Fruit fly (Drosophila melanogaster) whole organism, embryonic: ENCODE measurements around the gene CG31680.
A peak's percentile ranks its signal among the peaks of the same experiment; 100 is the strongest.

ENCODE experiments used
- Awh ChIP-seq: fragments of 200-800 bp; sonication (Bioruptor generic); IDR thresholded peaks from 2 replicates; pipeline ENCODE4, ENCODE4 v1.3.6; 2022; ENCODE audit warnings: missing biosample characterization, missing genetic modification characterization
- B-H2 ChIP-seq: fragments of 200-800 bp; sonication (Bioruptor generic); optimal IDR thresholded peaks from 2 replicates; lab custom pipeline; 2018; ENCODE audit warnings: missing biosample characterization, mild to moderate bottlenecking, missing genetic modification characterization
- CG10565 ChIP-seq: fragments of 200-800 bp; sonication (Bioruptor generic); optimal IDR thresholded peaks from 3 replicates; lab custom pipeline; 2016; ENCODE audit warnings: missing biosample characterization, mild to moderate bottlenecking, missing genetic modification characterization
- CG10654 ChIP-seq: fragments of 200-800 bp; sonication (Bioruptor generic); optimal IDR thresholded peaks from 2 replicates; lab custom pipeline; 2016; ENCODE audit warnings: missing biosample characterization, missing genetic modification characterization
- CG11085 ChIP-seq: fragments of 200-800 bp; sonication (Bioruptor generic); IDR thresholded peaks from 2 replicates; pipeline ENCODE4 v1.3.6; 2022; ENCODE audit warnings: missing biosample characterization, missing genetic modification characterization
- CG11504 ChIP-seq: fragments of 200-800 bp; sonication (Bioruptor generic); optimal IDR thresholded peaks from 3 replicates; lab custom pipeline; 2019; ENCODE audit warnings: missing biosample characterization, mild to moderate bottlenecking, missing genetic modification characterization, moderate library complexity
- CG11696 ChIP-seq: fragments of 200-800 bp; sonication (Bioruptor generic); IDR thresholded peaks from 2 replicates; pipeline ENCODE4 v1.3.6; 2022; ENCODE audit warnings: missing biosample characterization, missing genetic modification characterization
- CG12942 ChIP-seq: fragments of 200-800 bp; sonication (Bioruptor generic); optimal IDR thresholded peaks from 3 replicates; lab custom pipeline; 2016; ENCODE audit warnings: missing biosample characterization, missing genetic modification characterization
- CG13123 ChIP-seq: fragments of 200-800 bp; sonication (Bioruptor generic); optimal IDR thresholded peaks from 2 replicates; lab custom pipeline; 2016; ENCODE audit warnings: missing biosample characterization, missing genetic modification characterization
- CG13624 ChIP-seq: fragments of 200-800 bp; sonication (Bioruptor generic); optimal IDR thresholded peaks from 2 replicates; lab custom pipeline; 2016; ENCODE audit warnings: missing biosample characterization, missing genetic modification characterization
- CG14050 ChIP-seq: fragments of 200-800 bp; sonication (Bioruptor generic); IDR thresholded peaks from 3 replicates; pipeline ENCODE4 v1.3.6; 2022; ENCODE audit warnings: missing biosample characterization, missing genetic modification characterization
- CG14667 ChIP-seq: fragments of 200-800 bp; sonication (Bioruptor generic); IDR thresholded peaks from 2 replicates; pipeline ENCODE4 v1.3.6; 2022; ENCODE audit warnings: missing biosample characterization, missing genetic modification characterization
- CG15073 ChIP-seq: fragments of 200-800 bp; sonication (Bioruptor generic); optimal IDR thresholded peaks from 2 replicates; lab custom pipeline; 2016; ENCODE audit warnings: missing biosample characterization, missing genetic modification characterization
- CG15601 ChIP-seq: fragments of 200-800 bp; sonication (Bioruptor generic); optimal IDR thresholded peaks from 3 replicates; lab custom pipeline; 2019; ENCODE audit warnings: missing biosample characterization, mild to moderate bottlenecking, missing genetic modification characterization, moderate library complexity
- CG1647 ChIP-seq: fragments of 200-800 bp; sonication (Bioruptor generic); optimal IDR thresholded peaks from 3 replicates; lab custom pipeline; 2016; ENCODE audit warnings: missing biosample characterization, missing genetic modification characterization
- CG17359 ChIP-seq: fragments of 200-800 bp; sonication (Bioruptor generic); optimal IDR thresholded peaks from 3 replicates; lab custom pipeline; 2018; ENCODE audit warnings: missing biosample characterization, mild to moderate bottlenecking, missing genetic modification characterization, moderate library complexity
- CG17385 ChIP-seq: fragments of 200-800 bp; sonication (Bioruptor generic); optimal IDR thresholded peaks from 3 replicates; lab custom pipeline; 2018; ENCODE audit warnings: missing biosample characterization, mild to moderate bottlenecking, missing genetic modification characterization
- CG1792 ChIP-seq: fragments of 200-800 bp; sonication (Bioruptor generic); optimal IDR thresholded peaks from 2 replicates; lab custom pipeline; 2016; ENCODE audit warnings: missing biosample characterization, missing genetic modification characterization
- CG18262 ChIP-seq: fragments of 200-800 bp; optimal IDR thresholded peaks from 3 replicates; lab custom pipeline; 2019; ENCODE audit warnings: missing biosample characterization, mild to moderate bottlenecking, missing genetic modification characterization, moderate library complexity
- CG1832 ChIP-seq: fragments of 200-800 bp; sonication (Bioruptor generic); optimal IDR thresholded peaks from 2 replicates; lab custom pipeline; 2017; ENCODE audit warnings: missing biosample characterization, mild to moderate bottlenecking, missing genetic modification characterization, inconsistent platforms
- CG2120 ChIP-seq: fragments of 200-800 bp; sonication (Bioruptor generic); optimal IDR thresholded peaks from 3 replicates; lab custom pipeline; 2016; ENCODE audit warnings: missing biosample characterization, missing genetic modification characterization
- CG2202 ChIP-seq: fragments of 200-800 bp; sonication (Bioruptor generic); optimal IDR thresholded peaks from 2 replicates; lab custom pipeline; 2018; ENCODE audit warnings: missing biosample characterization, mild to moderate bottlenecking, missing genetic modification characterization
- CG30431 ChIP-seq: fragments of 200-800 bp; sonication (Bioruptor generic); optimal IDR thresholded peaks from 2 replicates; lab custom pipeline; 2017; ENCODE audit warnings: missing biosample characterization, missing genetic modification characterization
- CG32772 ChIP-seq: fragments of 200-800 bp; sonication (Bioruptor generic); IDR thresholded peaks from 2 replicates; pipeline ENCODE4 v1.3.6; 2022; ENCODE audit warnings: missing biosample characterization, missing genetic modification characterization
- CG4424 ChIP-seq: fragments of 200-800 bp; sonication (Bioruptor generic); optimal IDR thresholded peaks from 3 replicates; lab custom pipeline; 2016; ENCODE audit warnings: missing biosample characterization, missing genetic modification characterization
- CG4820 ChIP-seq: fragments of 200-800 bp; sonication (Bioruptor generic); optimal IDR thresholded peaks from 3 replicates; lab custom pipeline; 2016; ENCODE audit warnings: missing biosample characterization, missing genetic modification characterization
- CG5180 ChIP-seq: fragments of 200-800 bp; sonication (Bioruptor generic); optimal IDR thresholded peaks from 3 replicates; lab custom pipeline; 2017; ENCODE audit warnings: missing biosample characterization, missing genetic modification characterization, mild to moderate bottlenecking, moderate library complexity, missing genetic modification reagents
- CG6175 ChIP-seq: fragments of 200-800 bp; sonication (Bioruptor generic); IDR thresholded peaks from 3 replicates; pipeline ENCODE4 v1.3.6; 2022; ENCODE audit warnings: missing biosample characterization, missing genetic modification characterization
- CG7372 ChIP-seq: fragments of 200-800 bp; sonication (Bioruptor generic); IDR thresholded peaks from 2 replicates; pipeline ENCODE4 v1.3.6; 2022; ENCODE audit warnings: missing biosample characterization, missing genetic modification characterization
- CG9932 ChIP-seq: fragments of 200-800 bp; sonication (Bioruptor generic); IDR thresholded peaks from 2 replicates; pipeline ENCODE4 v1.3.6; 2022; ENCODE audit warnings: missing biosample characterization, missing genetic modification characterization
- D19A ChIP-seq: fragments of 200-800 bp; optimal IDR thresholded peaks from 3 replicates; lab custom pipeline; 2019; ENCODE audit warnings: missing biosample characterization, mild to moderate bottlenecking, missing genetic modification characterization, moderate library complexity
- D19B ChIP-seq: fragments of 200-800 bp; sonication (Bioruptor generic); optimal IDR thresholded peaks from 2 replicates; lab custom pipeline; 2017; ENCODE audit warnings: missing biosample characterization, mild to moderate bottlenecking, missing genetic modification characterization
- Dll ChIP-seq: fragments of 200-800 bp; sonication (Bioruptor generic); IDR thresholded peaks from 4 replicates; pipeline ENCODE4 v1.3.6; 2022; ENCODE audit warnings: missing biosample characterization, missing genetic modification characterization; ENCODE audit not compliant: partially characterized antibody
- Med ChIP-seq: fragments of 200-800 bp; sonication (Bioruptor generic); peaks from one replicate; lab custom pipeline; 2016; ENCODE audit warnings: missing biosample characterization, missing genetic modification characterization, mild to moderate bottlenecking, inconsistent platforms, moderate library complexity
- Trl ChIP-seq, 3 experiments: fragments of >200 bp in 2 of 3; fragments of 200-800 bp in 1 of 3; sonication (Bioruptor generic) in 1 of 3; optimal IDR thresholded peaks; 2 replicates in 1 of 3; 3 replicates in 2 of 3; lab custom pipeline; 2016 to 2017; ENCODE audit warnings: missing biosample characterization in 1 of 3, missing genetic modification characterization in 1 of 3
- gsb ChIP-seq: fragments of 200-800 bp; sonication (Bioruptor generic); IDR thresholded peaks from 2 replicates; pipeline ENCODE4 v1.3.6; 2022; ENCODE audit warnings: missing biosample characterization, missing genetic modification characterization
- jigr1 ChIP-seq: fragments of 200-800 bp; sonication (Bioruptor generic); IDR thresholded peaks from 3 replicates; pipeline ENCODE4 v1.3.6; 2022; ENCODE audit warnings: missing biosample characterization, missing genetic modification characterization
- kah ChIP-seq: fragments of 200-800 bp; sonication (Bioruptor generic); optimal IDR thresholded peaks from 2 replicates; lab custom pipeline; 2018; ENCODE audit warnings: missing biosample characterization, mild to moderate bottlenecking, missing genetic modification characterization
- ken ChIP-seq: fragments of 200-800 bp; sonication (Bioruptor generic); IDR thresholded peaks from 3 replicates; pipeline ENCODE4 v1.3.6; 2022; ENCODE audit warnings: missing biosample characterization, missing genetic modification characterization
- lab ChIP-seq: fragments of 200-800 bp; sonication (Bioruptor generic); optimal IDR thresholded peaks from 3 replicates; lab custom pipeline; 2017; ENCODE audit warnings: missing biosample characterization, missing genetic modification characterization, mild to moderate bottlenecking, moderate library complexity, missing genetic modification reagents
- pb ChIP-seq: fragments of 200-800 bp; sonication (Bioruptor generic); optimal IDR thresholded peaks from 3 replicates; lab custom pipeline; 2016; ENCODE audit warnings: missing biosample characterization, missing genetic modification characterization
- pita ChIP-seq: fragments of 200-800 bp; sonication (Bioruptor generic); optimal IDR thresholded peaks from 2 replicates; lab custom pipeline; 2017; ENCODE audit warnings: missing biosample characterization, mild to moderate bottlenecking, missing genetic modification characterization
- pzg ChIP-seq: fragments of 200-800 bp; sonication (Bioruptor generic); optimal IDR thresholded peaks from 3 replicates; lab custom pipeline; 2018; ENCODE audit warnings: missing biosample characterization, mild to moderate bottlenecking, missing genetic modification characterization, moderate library complexity
- sd ChIP-seq: fragments of 200-800 bp; sonication (Bioruptor generic); optimal IDR thresholded peaks from 3 replicates; lab custom pipeline; 2018; ENCODE audit warnings: missing biosample characterization, mild to moderate bottlenecking, missing genetic modification characterization, moderate library complexity
- seq ChIP-seq: fragments of 200-800 bp; sonication (Bioruptor generic); IDR thresholded peaks from 2 replicates; pipeline ENCODE4 v1.3.6; 2022; ENCODE audit warnings: missing biosample characterization, missing genetic modification characterization
- shn ChIP-seq: fragments of 200-800 bp; sonication (Bioruptor generic); optimal IDR thresholded peaks from 3 replicates; lab custom pipeline; 2016; ENCODE audit warnings: missing biosample characterization, missing genetic modification characterization
- sim ChIP-seq: fragments of 200-800 bp; sonication (Bioruptor generic); IDR thresholded peaks from 2 replicates; pipeline ENCODE4 v1.3.6; 2022; ENCODE audit warnings: missing biosample characterization, missing genetic modification characterization
- sna ChIP-seq: fragments of 200-800 bp; sonication (Bioruptor generic); IDR thresholded peaks from 2 replicates; pipeline ENCODE4 v1.3.6; 2022; ENCODE audit warnings: missing biosample characterization, missing genetic modification characterization; ENCODE audit not compliant: partially characterized antibody
- tna ChIP-seq: fragments of 200-800 bp; sonication (Bioruptor generic); IDR thresholded peaks from 2 replicates; pipeline ENCODE4 v1.3.6; 2022; ENCODE audit warnings: missing biosample characterization, missing genetic modification characterization; ENCODE audit not compliant: partially characterized antibody
- wdn ChIP-seq: fragments of 200-800 bp; sonication (Bioruptor generic); IDR thresholded peaks from 2 replicates; pipeline ENCODE4 v1.3.6; 2022; ENCODE audit warnings: missing biosample characterization, missing genetic modification characterization
- zf30C ChIP-seq: fragments of 200-800 bp; sonication (Bioruptor generic); optimal IDR thresholded peaks from 3 replicates; lab custom pipeline; 2018; ENCODE audit warnings: missing biosample characterization, mild to moderate bottlenecking, missing genetic modification characterization

CG31680 gene

DNA sequence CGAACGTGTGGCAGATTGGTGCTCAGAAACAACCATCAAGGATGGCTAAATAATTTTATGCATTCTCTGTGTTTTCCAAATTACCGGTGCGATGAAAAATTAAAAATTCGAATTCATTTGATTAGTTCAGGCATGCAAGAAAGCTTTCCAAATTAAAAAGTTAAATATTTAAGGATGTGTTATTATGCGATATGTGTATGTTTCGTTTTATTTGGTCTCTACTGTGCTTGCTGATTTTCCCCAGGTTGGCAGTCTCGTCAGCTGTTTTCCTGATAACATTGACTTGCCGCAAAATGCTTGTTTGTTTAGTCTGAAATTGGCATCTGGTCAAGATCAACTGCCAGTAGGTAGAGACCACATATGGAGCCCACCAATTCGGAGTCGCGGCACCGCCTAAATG lies 10.0 kb downstream of the CG31680 start, which contains the start of gene CG2611:
CG2611 (plus strand) TSS at position 299 of the 400 bp plus-strand sequence.
- TF ChIP-seq CG14667 (GFP tag; lab: Robert Waterston, UW), result no peak
- peak; percentile 48 for TF ChIP-seq CG4424 (GFP tag; lab: Kevin White, UChicago)
- TF ChIP-seq CG12942 (GFP tag; lab: Kevin White, UChicago), result peak; percentile 50
- TF ChIP-seq CG2120 (GFP tag; lab: Kevin White, UChicago), result peak; percentile 68
- peak; percentile 45 for TF ChIP-seq CG18262 (tag; lab: Kevin White, UChicago)
- TF ChIP-seq CG9932, result peak; percentile 73
- no peak for TF ChIP-seq CG2202 (tag; lab: Kevin White, UChicago)
- TF ChIP-seq sim (GFP tag; lab: Robert Waterston, UW), result no peak
- TF ChIP-seq jigr1 (GFP tag; lab: Robert Waterston, UW), result no peak
- TF ChIP-seq CG11504, result no peak
- no peak for TF ChIP-seq seq (GFP tag; lab: Robert Waterston, UW)
- peak; percentile 30 for TF ChIP-seq CG17385 (GFP tag; lab: Kevin White, UChicago)
- no peak for TF ChIP-seq lab (GFP tag; lab: Kevin White, UChicago)
- TF ChIP-seq Trl (optimal IDR thresholded peaks at IDR 0.05; lab: Kevin White, UChicago), result no peak
- TF ChIP-seq Trl (GFP tag; optimal IDR thresholded peaks at IDR 0.05; lab: Kevin White, UChicago), result peak; percentile 71
- TF ChIP-seq B-H2, result peak; percentile 25
- no peak for TF ChIP-seq tna (GFP tag; lab: Robert Waterston, UW)
- peak; percentile 37 for TF ChIP-seq CG4820 (GFP tag; lab: Kevin White, UChicago)
- no peak for TF ChIP-seq CG15601 (tag; lab: Kevin White, UChicago)
- TF ChIP-seq CG14050 (GFP tag; lab: Robert Waterston, UW), result peak; percentile 51; the same call in 2 of the 3 replicates
- peak; percentile 77 for TF ChIP-seq Med (GFP tag; lab: Kevin White, UChicago)
- no peak for TF ChIP-seq CG15073 (GFP tag; lab: Kevin White, UChicago)
- TF ChIP-seq zf30C (GFP tag; lab: Kevin White, UChicago), result no peak
- TF ChIP-seq ken (GFP tag; lab: Robert Waterston, UW), result 0 out of 3 replicates have a peak, but pooled peaks have one; percentile 38
- no peak for TF ChIP-seq sna (GFP tag; lab: Robert Waterston, UW)
- TF ChIP-seq pita (GFP tag; lab: Kevin White, UChicago), result no peak
- peak; percentile 44 for TF ChIP-seq CG10654
- no peak for TF ChIP-seq CG1792 (GFP tag; lab: Kevin White, UChicago)
- no peak for TF ChIP-seq D19B (GFP tag; lab: Kevin White, UChicago)
- TF ChIP-seq CG10565 (GFP tag; lab: Kevin White, UChicago), result no peak
- TF ChIP-seq CG32772 (GFP tag; lab: Robert Waterston, UW), result no peak
- no peak for TF ChIP-seq CG6175 (GFP tag; lab: Robert Waterston, UW)
- TF ChIP-seq kah, result no peak
- no peak for TF ChIP-seq CG1832
- no peak for TF ChIP-seq CG30431 (GFP tag; lab: Kevin White, UChicago)
- peak; percentile 51 for TF ChIP-seq pzg (GFP tag; lab: Kevin White, UChicago)
- no peak for TF ChIP-seq sd (tag; lab: Kevin White, UChicago)
- TF ChIP-seq gsb (GFP tag; lab: Robert Waterston, UW), result no peak
- TF ChIP-seq CG7372 (GFP tag; lab: Robert Waterston, UW), result no peak
- no peak for TF ChIP-seq CG5180 (GFP tag; lab: Kevin White, UChicago)
- TF ChIP-seq CG13624, result peak; percentile 60
- peak; percentile 1 for TF ChIP-seq CG17359 (tag; lab: Kevin White, UChicago)
- peak; percentile 28 for TF ChIP-seq CG13123 (GFP tag; lab: Kevin White, UChicago)
- TF ChIP-seq D19A (tag; lab: Kevin White, UChicago), result no peak
- no peak for TF ChIP-seq CG11085
- no peak for TF ChIP-seq pb (GFP tag; lab: Kevin White, UChicago)
- no peak for TF ChIP-seq wdn (GFP tag; lab: Robert Waterston, UW)
- TF ChIP-seq CG1647 (GFP tag; lab: Kevin White, UChicago), result peak; percentile 40
- TF ChIP-seq Dll (GFP tag; lab: Robert Waterston, UW), result no peak
- peak; percentile 3 for TF ChIP-seq shn (GFP tag; lab: Kevin White, UChicago)
- peak; percentile 35; the same call in 1 of the 2 replicates for TF ChIP-seq Awh (GFP tag; lab: Robert Waterston, UW)
- no peak for TF ChIP-seq CG11696 (GFP tag; lab: Robert Waterston, UW)
